Worm (Caenorhabditis elegans): ENCODE data around the gene ess-2.

The ess-2 gene

ce11 chrIII:8443557-8444131 lies 46.5 kb downstream of the ess-2 start, which contains the start of gene ufbp-1 (continued):
- peak; percentile 15 for TF ChIP-seq irx-1 (tag; optimal IDR thresholded peaks at IDR 0.05)
- peak; percentile 91 for TF ChIP-seq xbp-1 (tag; optimal IDR thresholded peaks at IDR 0.05)
- TF ChIP-seq nhr-20 (tag; optimal IDR thresholded peaks at IDR 0.05) = peak; percentile 55
- TF ChIP-seq Y116A8C.19 (tag; optimal IDR thresholded peaks at IDR 0.05; ENCODE audit: borderline replicate concordance) = no peak
- peak; percentile 44 for TF ChIP-seq egl-13 (tag; optimal IDR thresholded peaks at IDR 0.05)
- TF ChIP-seq fkh-10 (GFP tag; optimal IDR thresholded peaks at IDR 0.05) = no peak
- no peak for TF ChIP-seq ceh-63 (GFP tag; optimal IDR thresholded peaks at IDR 0.05)
- peak; percentile 68 for TF ChIP-seq blmp-1 (tag; optimal IDR thresholded peaks at IDR 0.05)
- peak; percentile 98 for TF ChIP-seq aly-2 (tag; optimal IDR thresholded peaks at IDR 0.05)
- peak; percentile 18 for TF ChIP-seq fkh-8 (tag; optimal IDR thresholded peaks at IDR 0.05)
- TF ChIP-seq unc-130 (tag; optimal IDR thresholded peaks at IDR 0.05) = peak; percentile 13
- TF ChIP-seq unc-30 (tag; optimal IDR thresholded peaks at IDR 0.05) = no peak
- no peak for TF ChIP-seq zag-1 (tag; optimal IDR thresholded peaks at IDR 0.05)
- peak; percentile 60 for TF ChIP-seq snu-23 (GFP tag; optimal IDR thresholded peaks at IDR 0.05)
- no peak for TF ChIP-seq efl-3 (GFP tag; optimal IDR thresholded peaks at IDR 0.05)
- no peak for TF ChIP-seq ces-1 (GFP tag; optimal IDR thresholded peaks at IDR 0.05)
- TF ChIP-seq isw-1 (GFP tag; IDR thresholded peaks at IDR 0.05) = no peak
- TF ChIP-seq dsc-1 (tag; optimal IDR thresholded peaks at IDR 0.05) = peak; percentile 33
- no peak for TF ChIP-seq ets-5 (GFP tag; IDR thresholded peaks at IDR 0.05)
- TF ChIP-seq lin-39 (tag; optimal IDR thresholded peaks at IDR 0.05) = no peak
- TF ChIP-seq C16A3.4 (tag; optimal IDR thresholded peaks at IDR 0.05) = no peak
- TF ChIP-seq egl-27 (tag; optimal IDR thresholded peaks at IDR 0.05) = no peak
- TF ChIP-seq ama-1 (optimal IDR thresholded peaks at IDR 0.05) = peak; percentile 99
- TF ChIP-seq ztf-11 (tag; optimal IDR thresholded peaks at IDR 0.05) = peak in 1 of 2 experiments; percentile 26
- TF ChIP-seq mef-2 (tag; optimal IDR thresholded peaks at IDR 0.05) = no peak
- TF ChIP-seq nhr-11 (tag; optimal IDR thresholded peaks at IDR 0.05) = no peak
- TF ChIP-seq F16B12.6 (tag; optimal IDR thresholded peaks at IDR 0.05) = peak; percentile 1
- no peak for TF ChIP-seq fos-1 (tag; optimal IDR thresholded peaks at IDR 0.05)
- peak; percentile 83 for TF ChIP-seq snpc-4 (tag; optimal IDR thresholded peaks at IDR 0.05)
- no peak for TF ChIP-seq sox-4 (tag; optimal IDR thresholded peaks at IDR 0.05)
- peak; percentile 58 for TF ChIP-seq lin-13 (GFP tag; optimal IDR thresholded peaks at IDR 0.05)
- no peak for TF ChIP-seq unc-98 (GFP tag; IDR thresholded peaks at IDR 0.05)
- TF ChIP-seq ceh-8 (GFP tag; optimal IDR thresholded peaks at IDR 0.05) = no peak
- TF ChIP-seq nhr-28 (tag; optimal IDR thresholded peaks at IDR 0.05) = no peak
- peak; percentile 15 for TF ChIP-seq hlh-4 (tag; optimal IDR thresholded peaks at IDR 0.05)
- TF ChIP-seq lsy-2 (tag; optimal IDR thresholded peaks at IDR 0.05) = peak; percentile 45 to 86
- no peak for TF ChIP-seq pqm-1 (tag; optimal IDR thresholded peaks at IDR 0.05)
- peak; percentile 44; the same call in 1 of the 2 replicates for TF ChIP-seq ceh-88 (GFP tag; IDR thresholded peaks at IDR 0.05)
- TF ChIP-seq pax-3 (tag; optimal IDR thresholded peaks at IDR 0.05) = peak; percentile 38
- peak in 1 of 2 experiments; percentile 14 for TF ChIP-seq mdl-1 (tag; optimal IDR thresholded peaks at IDR 0.05)
- no peak for TF ChIP-seq pag-3 (tag; optimal IDR thresholded peaks at IDR 0.05; ENCODE audit: borderline replicate concordance, insufficient read depth)
- TF ChIP-seq tbx-2 (tag; optimal IDR thresholded peaks at IDR 0.05) = no peak
- peak; percentile 33 for TF ChIP-seq lin-15B (tag; optimal IDR thresholded peaks at IDR 0.05)
- peak; percentile 60 for TF ChIP-seq nhr-90 (tag; optimal IDR thresholded peaks at IDR 0.05; ENCODE audit: poor library complexity)
- no peak for TF ChIP-seq nhr-237 (tag; optimal IDR thresholded peaks at IDR 0.05)
